Worm (Caenorhabditis elegans) whole organism, L2 larva: ENCODE measurements around the gene hlh-25.

Experiments
- C34F6.9 ChIP-seq: fragments of 150-350 bp; optimal IDR thresholded peaks from 2 replicates; lab custom pipeline; 2014; ENCODE audit warnings: missing biosample characterization, missing genetic modification characterization
- F13H6.1 ChIP-seq: sonication (generic microtip); optimal IDR thresholded peaks from 2 replicates; lab custom pipeline; 2016; ENCODE audit warnings: missing genetic modification characterization, missing compliant biosample characterization
- Y55F3AM.14 ChIP-seq: fragments of 200-800 bp; sonication (Bioruptor generic); optimal IDR thresholded peaks from 2 replicates; lab custom pipeline; 2018; ENCODE audit warnings: mild to moderate bottlenecking, missing genetic modification characterization, missing compliant biosample characterization
- ZK546.5 ChIP-seq: sonication (generic microtip); optimal IDR thresholded peaks from 2 replicates; lab custom pipeline; 2017; ENCODE audit warnings: missing biosample characterization, missing genetic modification characterization
- alr-1 ChIP-seq: fragments of 150-350 bp; optimal IDR thresholded peaks from 2 replicates; lab custom pipeline; 2014; ENCODE audit warnings: missing biosample characterization, missing genetic modification characterization
- ama-1 ChIP-seq: fragments of 150-350 bp; optimal IDR thresholded peaks from 2 replicates; lab custom pipeline; 2018; ENCODE audit warnings: inconsistent platforms
- blmp-1 ChIP-seq: sonication (generic microtip); optimal IDR thresholded peaks from 2 replicates; lab custom pipeline; 2017; ENCODE audit warnings: missing genetic modification characterization, mild to moderate bottlenecking, missing compliant biosample characterization, antibody characterized with exemption, moderate library complexity; ENCODE audit not compliant: insufficient read depth
- ceh-16 ChIP-seq: fragments of 150-350 bp; optimal IDR thresholded peaks from 2 replicates; lab custom pipeline; 2014; ENCODE audit warnings: missing biosample characterization, missing genetic modification characterization
- ceh-82 ChIP-seq: fragments of 150-350 bp; optimal IDR thresholded peaks from 2 replicates; lab custom pipeline; 2014; ENCODE audit warnings: missing biosample characterization, missing genetic modification characterization
- dmd-4 ChIP-seq: sonication (generic microtip); optimal IDR thresholded peaks from 2 replicates; lab custom pipeline; 2017; ENCODE audit warnings: missing biosample characterization, missing genetic modification characterization
- egl-27 ChIP-seq: sonication (generic microtip); optimal IDR thresholded peaks from 3 replicates; lab custom pipeline; 2017; ENCODE audit warnings: missing biosample characterization, missing genetic modification reagents, missing genetic modification characterization
- elt-3 ChIP-seq: sonication (generic microtip); optimal IDR thresholded peaks from 2 replicates; lab custom pipeline; 2017; ENCODE audit warnings: missing biosample characterization, missing genetic modification characterization
- fos-1 ChIP-seq: fragments of 150-350 bp; optimal IDR thresholded peaks from 2 replicates; lab custom pipeline; 2014; ENCODE audit warnings: missing biosample characterization, missing genetic modification characterization
- gmeb-1 ChIP-seq: fragments of 150-350 bp; optimal IDR thresholded peaks from 2 replicates; lab custom pipeline; 2014; ENCODE audit warnings: missing biosample characterization, missing genetic modification characterization
- lin-13 ChIP-seq: fragments of 150-350 bp; optimal IDR thresholded peaks from 2 replicates; lab custom pipeline; 2014; ENCODE audit warnings: missing biosample characterization, missing genetic modification reagents, missing genetic modification characterization
- lsy-2 ChIP-seq, 2 experiments: fragments of 150-350 bp in 1 of 2; sonication (generic microtip) in 1 of 2; optimal IDR thresholded peaks; 2 replicates each; lab custom pipeline; 2014 to 2017; ENCODE audit warnings: missing biosample characterization in 2 of 2, missing genetic modification characterization in 2 of 2
- mab-5 ChIP-seq: fragments of 150-350 bp; optimal IDR thresholded peaks from 2 replicates; lab custom pipeline; 2014; ENCODE audit warnings: missing biosample characterization, missing genetic modification characterization
- mbf-1 ChIP-seq: sonication (generic microtip); optimal IDR thresholded peaks from 2 replicates; lab custom pipeline; 2017; ENCODE audit warnings: missing biosample characterization, missing genetic modification characterization
- nhr-10 ChIP-seq: sonication (generic microtip); optimal IDR thresholded peaks from 2 replicates; lab custom pipeline; 2017; ENCODE audit warnings: missing biosample characterization, missing genetic modification characterization
- nhr-11 ChIP-seq: fragments of 150-350 bp; optimal IDR thresholded peaks from 2 replicates; lab custom pipeline; 2014; ENCODE audit warnings: missing biosample characterization, missing genetic modification characterization
- nhr-12 ChIP-seq: fragments of 150-350 bp; optimal IDR thresholded peaks from 2 replicates; lab custom pipeline; 2014; ENCODE audit warnings: missing biosample characterization, missing genetic modification characterization
- nhr-129 ChIP-seq: fragments of 150-350 bp; optimal IDR thresholded peaks from 2 replicates; lab custom pipeline; 2014; ENCODE audit warnings: missing biosample characterization, missing genetic modification characterization
- nhr-23 ChIP-seq: fragments of 150-350 bp; optimal IDR thresholded peaks from 2 replicates; lab custom pipeline; 2014; ENCODE audit warnings: missing biosample characterization, missing genetic modification reagents, missing genetic modification characterization
- nhr-237 ChIP-seq: fragments of 150-350 bp; optimal IDR thresholded peaks from 2 replicates; lab custom pipeline; 2014; ENCODE audit warnings: missing biosample characterization, missing genetic modification characterization
- nhr-25 ChIP-seq: fragments of 150-350 bp; sonication (generic microtip); optimal IDR thresholded peaks from 3 replicates; lab custom pipeline; 2014; ENCODE audit warnings: missing biosample characterization, missing genetic modification characterization
- nhr-6 ChIP-seq: fragments of 150-350 bp; optimal IDR thresholded peaks from 2 replicates; lab custom pipeline; 2014; ENCODE audit warnings: missing biosample characterization, missing genetic modification characterization
- nhr-77 ChIP-seq: fragments of 150-350 bp; optimal IDR thresholded peaks from 2 replicates; lab custom pipeline; 2014; ENCODE audit warnings: missing biosample characterization, missing genetic modification characterization
- peb-1 ChIP-seq: fragments of 150-350 bp; optimal IDR thresholded peaks from 2 replicates; lab custom pipeline; 2014; ENCODE audit warnings: missing biosample characterization, missing genetic modification characterization
- sem-4 ChIP-seq: fragments of 150-350 bp; optimal IDR thresholded peaks from 2 replicates; lab custom pipeline; 2014; ENCODE audit warnings: missing biosample characterization, missing genetic modification reagents, missing genetic modification characterization
- sma-3 ChIP-seq: sonication (generic microtip); optimal IDR thresholded peaks from 2 replicates; lab custom pipeline; 2016; ENCODE audit warnings: missing genetic modification reagents, missing genetic modification characterization, missing compliant biosample characterization
- snpc-4 ChIP-seq: fragments of 150-350 bp; optimal IDR thresholded peaks from 2 replicates; lab custom pipeline; 2014; ENCODE audit warnings: missing biosample characterization, missing genetic modification characterization
- unc-39 ChIP-seq: fragments of 150-350 bp; optimal IDR thresholded peaks from 2 replicates; lab custom pipeline; 2014; ENCODE audit warnings: missing biosample characterization, missing genetic modification characterization
- unc-55 ChIP-seq: fragments of 150-350 bp; sonication (generic microtip); optimal IDR thresholded peaks from 3 replicates; lab custom pipeline; 2014; ENCODE audit warnings: missing biosample characterization, missing genetic modification reagents, missing genetic modification characterization
- unc-62 ChIP-seq: fragments of 150-350 bp; optimal IDR thresholded peaks from 2 replicates; lab custom pipeline; 2014; ENCODE audit warnings: missing biosample characterization, missing genetic modification reagents, missing genetic modification characterization
- zag-1 ChIP-seq: fragments of 150-350 bp; optimal IDR thresholded peaks from 2 replicates; lab custom pipeline; 2014; ENCODE audit warnings: missing biosample characterization, missing genetic modification characterization
- ztf-1 ChIP-seq: fragments of 200-800 bp; sonication (Bioruptor generic); conservative IDR thresholded peaks from 2 replicates; pipeline ENCODE4 v1.3.6; 2022; ENCODE audit warnings: missing genetic modification characterization, missing compliant biosample characterization
- ztf-11 ChIP-seq: sonication (generic microtip); optimal IDR thresholded peaks from 2 replicates; lab custom pipeline; 2017; ENCODE audit warnings: missing biosample characterization, missing genetic modification characterization
- ztf-4 ChIP-seq: fragments of 150-350 bp; optimal IDR thresholded peaks from 2 replicates; lab custom pipeline; 2014; ENCODE audit warnings: missing biosample characterization, missing genetic modification characterization

Gene hlh-25

DNA sequence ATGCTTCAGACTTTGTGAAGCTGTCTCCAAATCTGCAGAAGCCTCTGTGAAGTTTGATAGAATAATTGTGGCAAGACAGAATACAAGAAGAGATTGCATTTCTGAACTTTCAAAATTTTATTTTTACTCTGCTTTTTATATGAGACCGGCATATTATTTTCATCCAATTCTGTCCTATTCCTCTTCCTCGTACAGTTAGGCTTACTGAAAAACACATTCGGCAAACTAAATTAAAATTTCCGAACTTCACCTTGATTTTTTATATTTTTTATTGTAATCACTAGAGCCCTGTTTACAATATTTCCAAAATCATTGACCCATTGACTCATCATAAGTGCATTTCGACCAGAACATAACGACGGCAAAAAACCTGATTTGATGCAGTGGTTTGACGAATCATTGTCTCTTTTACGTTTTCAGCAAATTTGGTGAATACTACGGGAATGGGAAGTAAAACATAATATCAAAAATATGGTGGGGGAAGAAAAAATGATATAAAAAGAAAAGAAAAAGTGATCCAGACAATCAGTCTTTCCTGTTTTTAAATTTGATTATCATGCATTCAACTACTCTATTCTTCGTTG lies 36.8 kb upstream of the hlh-25 start, which contains the start of the genes suex-1 and F12A10.9:
Gene suex-1, minus strand, starts transcription at position 101 of the 584 bp plus-strand sequence.
Gene F12A10.9, plus strand, starts transcription at position 534 of the 584 bp plus-strand sequence.
- no peak for TF ChIP-seq peb-1 (tag; lab: Kevin White, UChicago)
- no peak for TF ChIP-seq alr-1 (tag; lab: Kevin White, UChicago)
- no peak for TF ChIP-seq F13H6.1 (tag; lab: Kevin White, UChicago)
- TF ChIP-seq ceh-82 = no peak

DNA sequence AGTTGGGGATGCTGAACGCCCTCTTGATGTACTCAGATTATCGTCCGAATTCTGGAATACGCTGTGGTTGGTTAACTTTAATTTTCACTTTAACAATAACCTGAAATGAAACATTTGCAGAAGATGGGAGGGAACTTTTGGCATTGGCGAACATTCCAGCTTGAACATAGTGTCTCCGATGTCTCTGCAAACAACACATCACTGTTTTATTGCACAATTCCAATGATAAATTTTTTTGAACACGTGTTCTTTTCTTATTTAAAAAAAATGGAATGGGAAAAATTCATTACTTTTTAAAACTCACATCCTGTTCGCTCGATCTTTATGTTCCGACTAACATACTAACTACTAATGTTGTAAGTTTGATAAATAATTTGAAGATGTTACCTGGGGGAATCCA lies 34.6 kb upstream of the hlh-25 start, which contains the start of gene fzy-1:
Gene fzy-1, plus strand, starts transcription at position 301 of the 400 bp plus-strand sequence.
- TF ChIP-seq ZK546.5 (tag; lab: Kevin White, UChicago) = no peak
- TF ChIP-seq ama-1 (lab: Kevin White, UChicago) = no peak
- TF ChIP-seq unc-62 = no peak
- TF ChIP-seq alr-1 (tag; lab: Kevin White, UChicago) = no peak
- TF ChIP-seq nhr-12 = no peak

DNA sequence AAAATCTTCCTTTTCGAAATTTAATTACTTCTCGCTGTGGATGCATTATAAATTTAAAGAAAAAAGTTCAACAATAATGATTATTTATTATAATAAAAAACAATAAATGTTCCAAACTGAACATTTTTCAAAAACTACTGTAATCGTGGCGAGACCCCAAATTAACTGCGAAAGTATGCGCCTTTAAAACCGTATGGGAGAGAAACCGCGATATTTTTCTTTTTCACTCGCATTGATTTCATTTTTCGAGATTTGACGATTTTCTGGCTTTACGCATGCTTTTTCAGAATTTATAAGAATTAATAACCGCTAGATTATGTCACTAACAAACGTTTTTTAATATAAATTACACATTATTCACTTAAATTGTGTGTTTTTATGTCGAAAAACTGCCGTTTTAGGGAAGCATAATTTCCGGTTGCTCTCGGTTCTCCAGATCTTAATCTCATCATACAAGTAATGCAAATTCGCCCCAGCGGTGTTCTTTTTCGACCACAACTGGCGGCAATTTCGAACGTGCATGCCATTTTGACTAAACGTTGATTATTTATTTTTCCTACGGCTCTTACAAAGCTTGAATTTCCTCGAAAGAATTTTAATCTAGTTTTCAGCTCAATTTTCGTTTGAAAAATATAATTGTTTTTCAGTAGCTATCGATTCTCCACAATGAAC lies 33.9 kb upstream of the hlh-25 start, which contains the start of gene F12A10.8:
Gene F12A10.8, minus strand, starts transcription at position 79 of the 672 bp plus-strand sequence.
- TF ChIP-seq Y55F3AM.14 (GFP tag; lab: Kevin White, UChicago) (no peak), lin-13 (GFP tag; lab: Kevin White, UChicago) (no peak), nhr-129 (tag; lab: Kevin White, UChicago) (peak; percentile 35), nhr-237 (tag; lab: Kevin White, UChicago) (no peak), mab-5 (no peak), nhr-11 (tag; lab: Kevin White, UChicago) (no peak), mbf-1 (no peak), sma-3 (GFP tag; lab: Kevin White, UChicago) (no peak), zag-1 (no peak), fos-1 (no peak), nhr-23 (tag; lab: Kevin White, UChicago) (no peak), ztf-1 (GFP tag; lab: Robert Waterston, UW) (no peak), unc-55 (GFP tag; lab: Kevin White, UChicago) (no peak), F13H6.1 (tag; lab: Kevin White, UChicago) (no peak), gmeb-1 (tag; lab: Kevin White, UChicago) (peak; percentile 70), nhr-6 (tag; lab: Kevin White, UChicago) (no peak), lsy-2 (tag; optimal IDR thresholded peaks at IDR 0.05; lab: Kevin White, UChicago) (peak in 1 of 2 experiments; percentile 49), ceh-16 (tag; lab: Kevin White, UChicago) (no peak), nhr-10 (no peak), nhr-77 (no peak), ztf-4 (tag; lab: Kevin White, UChicago) (no peak), ceh-82 (no peak), ztf-11 (tag; lab: Kevin White, UChicago) (no peak), sem-4 (tag; lab: Kevin White, UChicago) (no peak), ZK546.5 (tag; lab: Kevin White, UChicago) (no peak), C34F6.9 (tag; lab: Kevin White, UChicago) (peak; percentile 33), snpc-4 (no peak)
- TF ChIP-seq, all 48 proteins: peak for 4

DNA sequence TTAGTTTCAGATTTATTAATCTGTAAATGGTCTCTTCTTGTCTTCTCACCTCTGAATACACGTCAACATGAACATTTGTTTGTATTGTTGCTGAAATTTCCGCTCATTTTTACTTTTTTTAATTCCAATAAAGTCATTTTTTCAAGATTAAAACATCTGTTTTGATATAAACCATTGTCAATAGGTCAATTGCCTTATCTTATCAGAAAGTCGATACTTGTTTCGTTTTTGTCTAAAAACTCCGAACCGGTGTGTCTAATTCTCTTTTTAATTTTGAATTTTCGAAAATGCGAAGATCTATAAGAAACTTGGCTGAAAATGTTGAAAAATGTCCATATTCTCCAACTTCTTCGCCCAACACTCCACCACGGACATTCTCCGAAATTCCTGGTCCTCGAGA lies 31.3 kb upstream of the hlh-25 start, which contains the start of gene cyp-44A1:
Gene cyp-44A1, plus strand, starts transcription at position 285 of the 400 bp plus-strand sequence.
- TF ChIP-seq fos-1 (peak; percentile 2), unc-39 (tag; lab: Kevin White, UChicago) (no peak)
- TF ChIP-seq, all 48 proteins: peak for 1

DNA sequence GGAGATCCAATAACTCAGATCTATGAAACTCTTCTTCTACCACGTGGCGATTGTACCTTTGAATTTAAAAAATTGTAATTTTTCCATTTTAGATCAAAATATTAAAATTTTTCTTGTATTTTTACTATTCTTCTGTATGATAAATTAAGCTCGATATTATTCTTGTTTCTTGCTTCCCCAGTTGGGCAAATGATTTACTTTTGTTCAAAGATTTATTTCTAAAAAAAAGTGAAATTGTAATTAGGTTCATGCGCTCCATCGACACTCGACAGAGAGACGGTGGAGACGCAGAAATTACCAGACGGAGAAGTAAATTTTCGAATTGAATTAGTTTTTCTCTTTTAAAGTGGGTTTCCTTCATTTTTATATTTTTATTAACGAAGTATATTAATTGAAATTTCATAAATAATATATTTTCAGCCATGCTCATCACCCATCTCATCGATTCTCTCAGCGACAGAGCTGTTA lies 29.2 kb upstream of the hlh-25 start, which contains the start of gene npp-24:
Gene npp-24, plus strand, starts transcription at position 51 of the 468 bp plus-strand sequence.
- no peak for TF ChIP-seq nhr-25 (tag; lab: Kevin White, UChicago)
- TF ChIP-seq F13H6.1 (tag; lab: Kevin White, UChicago) = no peak
- TF ChIP-seq mbf-1 = no peak
- TF ChIP-seq nhr-11 (tag; lab: Kevin White, UChicago) = no peak
- no peak for TF ChIP-seq sma-3 (GFP tag; lab: Kevin White, UChicago)
- TF ChIP-seq ztf-4 (tag; lab: Kevin White, UChicago) = no peak
- TF ChIP-seq ceh-82 = no peak
- peak in 1 of 2 experiments; percentile 38 for TF ChIP-seq lsy-2 (tag; optimal IDR thresholded peaks at IDR 0.05; lab: Kevin White, UChicago)
- TF ChIP-seq mab-5 = no peak
- peak; percentile 49 for TF ChIP-seq blmp-1 (tag; lab: Kevin White, UChicago)
- no peak for TF ChIP-seq snpc-4
- TF ChIP-seq egl-27 (tag; lab: Kevin White, UChicago) = no peak
- TF ChIP-seq dmd-4 (tag; lab: Kevin White, UChicago) = no peak
- peak; percentile 13 for TF ChIP-seq unc-55 (GFP tag; lab: Kevin White, UChicago)
- peak; percentile 10 for TF ChIP-seq C34F6.9 (tag; lab: Kevin White, UChicago)
- TF ChIP-seq unc-39 (tag; lab: Kevin White, UChicago) = no peak
- no peak for TF ChIP-seq elt-3 (tag; lab: Kevin White, UChicago)
- no peak for TF ChIP-seq ceh-16 (tag; lab: Kevin White, UChicago)
- TF ChIP-seq, all 48 proteins: peak for 4
